Fruit fly (Drosophila melanogaster) whole organism, wandering third instar larva: ENCODE measurements around the gene Ptp61F.
A peak's percentile ranks its signal among the peaks of the same experiment; 100 is the strongest.

Experiments
- dmrt93B ChIP-seq: fragments of 200-800 bp; sonication (Bioruptor generic); optimal IDR thresholded peaks from 2 replicates; lab custom pipeline; 2018; ENCODE audit warnings: missing biosample characterization, mild to moderate bottlenecking, missing genetic modification characterization
- psq ChIP-seq: fragments of 200-800 bp; sonication (Bioruptor generic); optimal IDR thresholded peaks from 3 replicates; lab custom pipeline; 2017; ENCODE audit warnings: missing biosample characterization, mild to moderate bottlenecking, missing genetic modification characterization, moderate library complexity
- usp ChIP-seq: fragments of >200 bp; optimal IDR thresholded peaks from 2 replicates; lab custom pipeline; 2017; ENCODE audit warnings: missing biosample characterization, missing genetic modification characterization

DNA sequence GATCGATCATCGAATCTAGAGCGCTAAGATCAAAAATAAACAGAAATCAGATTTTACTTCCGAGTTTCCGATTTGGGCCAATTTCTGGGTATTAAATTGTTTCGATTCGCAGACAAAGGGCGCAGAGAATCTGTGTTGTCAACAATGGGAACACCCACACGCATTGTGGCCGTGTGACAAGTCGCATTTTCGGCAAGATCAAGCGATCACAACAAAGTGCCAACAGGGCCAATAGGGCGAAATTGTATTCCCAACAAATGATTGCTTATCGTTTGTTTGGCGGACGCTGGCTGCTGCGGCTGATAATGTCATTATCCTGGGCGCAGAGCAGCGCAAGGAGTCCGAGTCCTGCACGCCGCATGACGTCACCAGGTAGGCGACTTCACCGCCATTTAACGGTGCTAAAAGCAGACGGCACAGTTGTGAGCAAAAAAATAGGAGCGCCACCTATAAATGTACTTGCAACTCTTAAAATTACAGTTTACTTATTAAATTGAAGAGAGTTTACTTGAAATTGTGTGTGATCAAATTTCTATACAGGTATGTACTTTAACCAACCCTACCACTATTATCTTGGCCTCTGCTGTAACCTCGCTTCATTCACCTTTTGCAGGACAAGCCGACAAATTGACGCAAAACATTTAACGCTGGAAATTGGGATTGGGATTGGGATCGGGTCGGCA, 4.1 kb upstream of the Ptp61F start:
- TF ChIP-seq dmrt93B (GFP tag; lab: Kevin White, UChicago) (peak; percentile 13), usp (GFP tag; lab: Kevin White, UChicago) (no peak), psq (GFP tag; lab: Kevin White, UChicago) (peak; percentile 23)
